Worm (Caenorhabditis elegans) whole organism, L4 larva: ENCODE data around the gene F35H10.5.

Source experiments
- ces-1 ChIP-seq: fragments of 150-350 bp; sonication (generic microtip); optimal IDR thresholded peaks from 4 replicates; lab custom pipeline; 2014; ENCODE audit warnings: missing biosample characterization, missing genetic modification reagents, missing genetic modification characterization
- daf-8 ChIP-seq: fragments of 200-800 bp; sonication (Bioruptor generic); IDR thresholded peaks from 2 replicates; pipeline ENCODE4 v1.3.6; 2022; ENCODE audit warnings: missing genetic modification characterization, missing compliant biosample characterization
- fkh-10 ChIP-seq: fragments of 150-350 bp; optimal IDR thresholded peaks from 2 replicates; lab custom pipeline; 2014; ENCODE audit warnings: missing biosample characterization, missing genetic modification reagents, missing genetic modification characterization
- lin-29 ChIP-seq: fragments of 200-800 bp; sonication (Bioruptor generic); IDR thresholded peaks from 2 replicates; pipeline ENCODE4 v1.3.6; 2022; ENCODE audit warnings: missing genetic modification reagents, missing genetic modification characterization, missing compliant biosample characterization
- nhr-11 ChIP-seq: fragments of 150-350 bp; optimal IDR thresholded peaks from 2 replicates; lab custom pipeline; 2014; ENCODE audit warnings: missing biosample characterization, missing genetic modification characterization
- nhr-28 ChIP-seq: fragments of 150-350 bp; optimal IDR thresholded peaks from 2 replicates; lab custom pipeline; 2014; ENCODE audit warnings: missing biosample characterization, missing genetic modification characterization
- snpc-4 ChIP-seq: fragments of 150-350 bp; optimal IDR thresholded peaks from 2 replicates; lab custom pipeline; 2014; ENCODE audit warnings: missing biosample characterization, missing genetic modification characterization
- unc-39 ChIP-seq: sonication (generic microtip); optimal IDR thresholded peaks from 2 replicates; lab custom pipeline; 2017; ENCODE audit warnings: missing biosample characterization, missing genetic modification characterization

DNA sequence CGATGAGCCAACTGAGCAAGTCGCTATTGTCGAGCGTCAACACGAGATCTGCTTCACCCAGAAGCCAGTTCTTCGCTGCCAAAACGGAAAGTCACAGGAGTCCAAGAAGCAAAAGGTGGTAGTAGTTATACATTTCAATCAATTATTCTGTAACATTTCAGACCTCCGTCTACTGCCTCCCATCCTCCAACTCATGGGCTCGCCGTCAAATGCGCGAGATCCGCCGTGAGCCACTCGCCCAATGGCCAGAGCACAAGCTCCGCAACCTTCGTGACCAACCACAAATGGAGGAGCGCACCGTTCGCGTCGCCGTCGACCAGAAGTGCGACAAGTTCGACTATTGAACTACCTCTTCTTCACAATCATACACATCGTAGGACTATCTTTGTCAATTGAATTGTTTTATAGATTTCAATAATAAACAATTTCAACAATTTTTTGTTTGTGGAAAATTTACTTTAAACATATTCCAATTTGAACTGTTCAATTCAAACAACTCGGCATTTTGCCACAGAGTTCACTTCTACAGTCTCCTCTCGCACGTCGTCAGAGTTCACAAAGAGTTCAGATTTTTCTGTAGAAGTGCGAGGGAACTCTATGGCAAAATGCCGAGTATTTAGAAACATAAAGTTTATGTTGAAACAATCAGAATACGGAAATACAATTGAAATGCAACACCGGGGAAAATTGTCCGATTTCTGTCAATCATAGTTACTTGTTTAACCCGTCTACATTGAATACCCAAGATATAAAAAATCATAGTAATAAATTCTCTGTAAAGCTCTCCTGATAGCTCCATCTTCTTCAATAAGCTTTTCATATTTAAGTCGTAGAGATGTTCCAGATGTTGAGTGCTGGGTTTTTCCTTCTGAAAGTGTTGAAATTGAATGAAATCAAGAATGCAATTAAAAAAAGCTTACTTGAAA lies 34.3 kb upstream of the F35H10.5 start:
- TF ChIP-seq fkh-10 (no peak), daf-8 (GFP tag; lab: Robert Waterston, UW) (no peak), lin-29 (no peak), unc-39 (tag; lab: Kevin White, UChicago) (no peak), snpc-4 (no peak), nhr-28 (no peak), nhr-11 (tag; lab: Kevin White, UChicago) (no peak), ces-1 (no peak)
